Worm (Caenorhabditis elegans): Measurements from ENCODE around the gene clec-141.

Gene clec-141

DNA sequence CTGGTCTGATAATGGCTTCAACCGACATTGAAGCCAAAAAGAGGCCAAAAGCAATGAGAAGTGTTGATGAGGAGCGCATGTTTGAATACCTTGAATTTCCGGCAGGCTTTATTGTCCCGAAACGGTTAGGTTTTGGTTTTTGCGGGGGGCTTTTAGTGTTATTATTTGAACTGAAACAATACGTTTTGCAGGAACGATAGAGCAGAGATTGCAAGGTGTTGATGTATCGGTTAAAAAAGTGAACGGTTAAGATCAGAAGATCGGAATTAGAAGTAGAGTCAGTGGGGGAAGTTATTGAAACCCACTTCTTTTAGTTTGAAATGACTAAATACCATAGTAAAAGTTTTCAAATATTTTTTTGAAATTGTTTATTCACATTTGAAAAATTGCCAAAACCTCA lies at the start of gene clec-141:
clec-141 (minus strand) TSS at position 101 of the 400 bp plus-strand sequence.
- TF ChIP-seq pax-1 (tag; optimal IDR thresholded peaks at IDR 0.05), result no peak
- TF ChIP-seq zip-5 (tag; optimal IDR thresholded peaks at IDR 0.05), result no peak
- TF ChIP-seq dmd-4 (tag; optimal IDR thresholded peaks at IDR 0.05; ENCODE audit: borderline replicate concordance), result no peak
- TF ChIP-seq hlh-13 (GFP tag; optimal IDR thresholded peaks at IDR 0.05), result no peak
- no peak for TF ChIP-seq pqm-1 (tag; optimal IDR thresholded peaks at IDR 0.05)
- no peak for TF ChIP-seq syd-9 (tag; optimal IDR thresholded peaks at IDR 0.05)
- TF ChIP-seq fkh-6 (tag; optimal IDR thresholded peaks at IDR 0.05), result no peak
- no peak for TF ChIP-seq sox-2 (GFP tag; IDR thresholded peaks at IDR 0.05)
- TF ChIP-seq ceh-2 (tag; optimal IDR thresholded peaks at IDR 0.05), result no peak
- TF ChIP-seq ets-4 (tag; optimal IDR thresholded peaks at IDR 0.05), result no peak
- TF ChIP-seq dve-1 (tag; optimal IDR thresholded peaks at IDR 0.05), result no peak
- TF ChIP-seq unc-42 (tag; optimal IDR thresholded peaks at IDR 0.05), result no peak
- no peak for TF ChIP-seq ceh-45 (GFP tag; IDR thresholded peaks at IDR 0.05)
- no peak for TF ChIP-seq ceh-31 (tag; optimal IDR thresholded peaks at IDR 0.05)
- no peak for TF ChIP-seq npax-4 (tag; optimal IDR thresholded peaks at IDR 0.05)
- TF ChIP-seq pag-3 (tag; optimal IDR thresholded peaks at IDR 0.05; ENCODE audit: borderline replicate concordance), result no peak
- TF ChIP-seq ceh-30 (tag; optimal IDR thresholded peaks at IDR 0.05), result no peak

DNA sequence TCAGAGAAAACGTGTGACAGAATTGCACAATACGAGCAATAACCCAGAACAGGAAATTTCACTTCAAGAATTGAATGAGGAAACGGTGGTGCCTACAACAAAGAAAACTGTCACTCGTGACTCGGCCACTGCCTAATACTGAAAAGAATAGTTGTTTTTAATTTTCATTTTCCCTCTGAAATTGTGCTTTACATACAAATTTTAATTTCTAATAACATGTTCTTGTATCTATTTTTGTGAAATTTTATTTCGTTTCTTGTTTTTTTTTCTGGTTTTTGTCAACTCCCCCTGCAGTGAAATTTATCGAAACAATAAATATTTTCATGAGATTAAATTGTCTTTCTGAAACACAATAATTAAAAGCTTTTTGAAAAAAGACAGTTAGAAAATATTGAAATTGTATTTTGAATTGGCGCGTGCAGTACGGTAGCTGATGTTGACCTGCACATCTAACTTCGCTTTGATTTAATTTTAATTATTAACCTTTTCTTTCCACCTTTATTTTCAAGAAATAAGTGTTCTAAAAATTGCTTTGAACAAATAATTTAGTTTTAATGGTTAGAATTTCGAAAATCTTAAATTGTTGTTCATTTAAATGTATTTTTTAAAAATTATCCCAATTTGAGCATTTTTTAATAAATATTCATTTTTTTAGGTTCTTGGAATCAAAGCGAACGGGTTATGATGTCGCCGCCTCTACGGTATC lies 48.4 kb upstream of the clec-141 start, which contains the start of gene daz-1:
daz-1 (plus strand) TSS at position 656 of the 706 bp plus-strand sequence.
- TF ChIP-seq ceh-24 (tag; optimal IDR thresholded peaks at IDR 0.05) (no peak), sox-4 (tag; optimal IDR thresholded peaks at IDR 0.05) (no peak), pqm-1 (tag; optimal IDR thresholded peaks at IDR 0.05) (no peak), hlh-8 (tag; optimal IDR thresholded peaks at IDR 0.05) (no peak), nhr-11 (tag; optimal IDR thresholded peaks at IDR 0.05) (no peak), hlh-6 (tag; optimal IDR thresholded peaks at IDR 0.05) (no peak), Y22D7AL.16 (tag; optimal IDR thresholded peaks at IDR 0.05) (no peak), gmeb-2 (tag; optimal IDR thresholded peaks at IDR 0.05) (no peak), pros-1 (tag; optimal IDR thresholded peaks at IDR 0.05) (no peak), che-1 (tag; optimal IDR thresholded peaks at IDR 0.05) (no peak), fkh-10 (GFP tag; optimal IDR thresholded peaks at IDR 0.05) (no peak), ets-4 (tag; optimal IDR thresholded peaks at IDR 0.05) (no peak), ref-2 (tag; optimal IDR thresholded peaks at IDR 0.05) (no peak), ceh-18 (tag; optimal IDR thresholded peaks at IDR 0.05) (no peak)

DNA sequence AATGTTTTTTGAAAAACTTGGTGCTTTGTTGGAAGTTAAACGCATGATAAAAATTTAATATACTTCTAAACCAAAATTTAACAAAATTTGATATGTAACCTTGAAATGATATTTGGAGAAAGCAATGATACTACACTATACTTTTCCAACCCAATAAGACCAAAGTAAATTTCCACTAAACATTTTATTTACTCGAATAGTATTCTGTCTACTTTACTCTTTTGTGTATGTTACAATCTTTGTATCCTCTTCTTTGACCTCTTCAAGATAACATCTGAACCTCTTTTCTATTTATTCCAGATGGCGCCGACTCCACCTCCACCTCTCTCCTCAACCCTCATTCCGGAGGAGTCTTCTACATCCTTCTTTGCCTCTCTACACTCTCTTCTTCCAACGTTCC lies 46.1 kb upstream of the clec-141 start, which contains the start of gene dhs-5:
dhs-5 (plus strand) TSS at position 301 of the 400 bp plus-strand sequence.
- no peak for TF ChIP-seq C08G9.2 (tag; optimal IDR thresholded peaks at IDR 0.05)
- TF ChIP-seq unc-55 (GFP tag; optimal IDR thresholded peaks at IDR 0.05), result no peak
- no peak for TF ChIP-seq ceh-45 (GFP tag; IDR thresholded peaks at IDR 0.05)
- no peak for TF ChIP-seq nhr-11 (tag; optimal IDR thresholded peaks at IDR 0.05)
- TF ChIP-seq pha-4 (tag; optimal IDR thresholded peaks at IDR 0.05), result no peak
- TF ChIP-seq ceh-14 (tag; optimal IDR thresholded peaks at IDR 0.05), result no peak
- no peak for TF ChIP-seq ets-4 (tag; optimal IDR thresholded peaks at IDR 0.05)
- TF ChIP-seq lim-6 (tag; optimal IDR thresholded peaks at IDR 0.05), result no peak

DNA sequence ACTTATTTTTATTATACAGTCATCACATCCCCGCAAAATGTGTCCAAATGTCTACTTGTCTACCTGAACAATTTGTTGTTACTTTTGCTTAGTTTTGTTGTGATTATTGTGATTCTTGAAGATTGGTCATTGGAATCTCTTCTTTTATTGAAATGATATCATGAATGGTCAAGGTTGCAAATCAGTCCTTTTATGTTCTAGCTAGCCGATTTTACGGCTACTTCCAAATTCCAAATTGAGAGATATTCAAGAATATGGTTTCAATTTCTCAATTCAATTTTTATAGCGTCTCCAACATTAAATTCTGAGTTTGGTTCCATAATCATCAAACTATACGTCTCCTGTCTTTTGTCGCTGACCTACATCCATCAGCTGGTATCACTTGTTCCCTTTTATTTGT lies 43.8 kb upstream of the clec-141 start:
- TF ChIP-seq ceh-6 (GFP tag; optimal IDR thresholded peaks at IDR 0.05) (no peak), ceh-2 (tag; optimal IDR thresholded peaks at IDR 0.05) (no peak), unc-42 (tag; optimal IDR thresholded peaks at IDR 0.05) (no peak), sdc-2 (tag; optimal IDR thresholded peaks at IDR 0.05) (no peak), eyg-1 (tag; optimal IDR thresholded peaks at IDR 0.05) (no peak), tbx-7 (tag; optimal IDR thresholded peaks at IDR 0.05) (no peak), dmd-4 (tag; optimal IDR thresholded peaks at IDR 0.05; ENCODE audit: borderline replicate concordance) (no peak), pax-1 (tag; optimal IDR thresholded peaks at IDR 0.05) (no peak), elt-4 (tag; optimal IDR thresholded peaks at IDR 0.05) (no peak), lin-11 (tag; optimal IDR thresholded peaks at IDR 0.05) (no peak), fkh-10 (GFP tag; optimal IDR thresholded peaks at IDR 0.05) (no peak), ceh-34 (tag; optimal IDR thresholded peaks at IDR 0.05) (no peak)
